Worm (Caenorhabditis elegans) whole organism, early embryonic: Measurements from ENCODE around the gene F55A11.4.

Source experiments
- B0310.2 ChIP-seq: sonication (generic microtip); optimal IDR thresholded peaks from 2 replicates; lab custom pipeline; 2016; ENCODE audit warnings: mild to moderate bottlenecking, missing genetic modification characterization, missing compliant biosample characterization
- F13C5.2 ChIP-seq: sonication (generic microtip); optimal IDR thresholded peaks from 2 replicates; lab custom pipeline; 2017; ENCODE audit warnings: mild to moderate bottlenecking, missing genetic modification characterization, inconsistent platforms, missing compliant biosample characterization
- aly-1 ChIP-seq: sonication (generic microtip); optimal IDR thresholded peaks from 2 replicates; lab custom pipeline; 2016; ENCODE audit warnings: missing genetic modification characterization, missing compliant biosample characterization
- ama-1 ChIP-seq: fragments of 150-350 bp; optimal IDR thresholded peaks from 2 replicates; lab custom pipeline; 2014
- ceh-13 ChIP-seq: fragments of 200-800 bp; sonication (Bioruptor generic); optimal IDR thresholded peaks from 2 replicates; lab custom pipeline; 2018; ENCODE audit warnings: mild to moderate bottlenecking, missing genetic modification characterization, missing compliant biosample characterization
- ceh-36 ChIP-seq: sonication (generic microtip); optimal IDR thresholded peaks from 2 replicates; lab custom pipeline; 2016; ENCODE audit warnings: missing genetic modification characterization, inconsistent platforms, missing compliant biosample characterization
- ets-7 ChIP-seq: sonication (generic microtip); optimal IDR thresholded peaks from 2 replicates; lab custom pipeline; 2016; ENCODE audit warnings: missing genotype, missing genetic modification characterization, missing compliant biosample characterization
- flt-1 ChIP-seq: fragments of 200-800 bp; sonication (Bioruptor generic); IDR thresholded peaks from 2 replicates; pipeline ENCODE4 v1.3.6; 2022; ENCODE audit warnings: missing genetic modification characterization, missing compliant biosample characterization
- hmbx-1 ChIP-seq: sonication (generic microtip); optimal IDR thresholded peaks from 2 replicates; lab custom pipeline; 2016; ENCODE audit warnings: mild to moderate bottlenecking, missing genetic modification characterization, missing compliant biosample characterization
- hmg-4 ChIP-seq: fragments of 200-800 bp; sonication (Bioruptor generic); optimal IDR thresholded peaks from 2 replicates; lab custom pipeline; 2018; ENCODE audit warnings: mild to moderate bottlenecking, missing genetic modification characterization, missing compliant biosample characterization
- hnd-1 ChIP-seq: sonication (generic microtip); optimal IDR thresholded peaks from 2 replicates; lab custom pipeline; 2016; ENCODE audit warnings: missing genetic modification characterization, missing compliant biosample characterization
- pes-1 ChIP-seq: fragments of 200-800 bp; sonication (Bioruptor generic); IDR thresholded peaks from 2 replicates; pipeline ENCODE4 v1.3.6; 2022; ENCODE audit warnings: missing genetic modification reagents, missing genetic modification characterization, missing compliant biosample characterization
- scrt-1 ChIP-seq: fragments of 200-800 bp; sonication (Bioruptor generic); IDR thresholded peaks from 2 replicates; pipeline ENCODE4 v1.3.6; 2022; ENCODE audit warnings: missing genetic modification characterization, missing compliant biosample characterization
- sea-1 ChIP-seq: fragments of 200-800 bp; sonication (Bioruptor generic); conservative IDR thresholded peaks from 2 replicates; pipeline ENCODE4 v1.3.6; 2022; ENCODE audit warnings: missing genetic modification characterization, missing compliant biosample characterization
- tbx-11 ChIP-seq: fragments of 200-800 bp; sonication (Bioruptor generic); IDR thresholded peaks from 2 replicates; pipeline ENCODE4 v1.3.6; 2022; ENCODE audit warnings: missing genetic modification characterization, missing compliant biosample characterization
- tbx-37 ChIP-seq: fragments of 200-800 bp; sonication (Bioruptor generic); conservative IDR thresholded peaks from 2 replicates; pipeline ENCODE4 v1.3.6; 2022; ENCODE audit warnings: missing genetic modification reagents, missing genetic modification characterization, missing compliant biosample characterization
- tra-4 ChIP-seq: sonication (generic microtip); optimal IDR thresholded peaks from 2 replicates; lab custom pipeline; 2017; ENCODE audit warnings: missing genetic modification characterization, missing compliant biosample characterization

Gene F55A11.4

DNA sequence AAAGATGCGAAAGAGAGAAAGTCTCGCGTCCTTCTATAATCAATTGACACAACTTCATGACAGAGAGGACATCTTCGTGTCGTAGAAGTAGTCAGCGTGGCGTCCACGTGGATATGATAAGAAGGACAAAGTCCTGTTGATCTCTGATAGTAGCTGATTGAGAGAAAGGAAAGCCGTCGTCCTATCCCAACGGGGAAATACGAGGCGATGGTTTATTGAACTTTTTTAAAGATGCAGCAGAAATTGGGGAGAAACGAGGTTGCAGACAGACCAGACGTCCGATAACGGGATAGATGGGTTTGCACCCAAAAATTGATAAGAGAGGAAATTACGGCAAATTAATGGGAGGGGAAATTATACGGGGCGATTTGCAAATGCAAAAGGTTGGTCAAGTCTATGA is 32.2 kb downstream of the F55A11.4 start:
- no peak for TF ChIP-seq ceh-13 (GFP tag; lab: Kevin White, UChicago)
- no peak for TF ChIP-seq aly-1 (tag; lab: Kevin White, UChicago)
- no peak for TF ChIP-seq B0310.2 (tag; lab: Kevin White, UChicago)
- TF ChIP-seq ets-7 (tag; lab: Kevin White, UChicago), result no peak
- no peak for TF ChIP-seq tbx-37
- TF ChIP-seq scrt-1, result no peak

DNA sequence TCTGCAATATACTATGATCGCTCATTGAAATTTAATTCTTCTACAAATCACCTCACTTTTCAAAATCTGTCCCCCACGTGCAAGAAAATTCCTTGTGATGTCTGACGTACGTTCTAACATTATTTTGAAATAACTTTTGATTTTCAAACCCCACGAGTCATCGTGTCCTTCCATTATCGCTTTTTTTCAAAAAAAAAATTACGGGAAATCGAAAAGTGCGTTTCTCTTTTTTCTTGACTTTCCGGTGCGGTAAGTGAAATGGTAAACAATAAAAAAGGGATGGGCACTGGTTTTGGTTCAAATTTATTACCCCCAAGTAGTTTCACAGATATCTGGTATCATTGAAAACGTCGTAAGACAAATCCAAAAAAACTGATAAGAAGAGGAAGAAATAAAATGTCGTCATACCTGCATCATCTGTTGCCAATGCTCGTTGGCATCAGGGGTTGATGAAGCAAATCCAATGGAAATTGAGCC is 33.3 kb downstream of the F55A11.4 start:
- no peak for TF ChIP-seq F13C5.2 (tag; lab: Kevin White, UChicago)
- TF ChIP-seq ama-1, result no peak
- TF ChIP-seq B0310.2 (tag; lab: Kevin White, UChicago), result no peak
- TF ChIP-seq tra-4 (tag; lab: Kevin White, UChicago), result no peak
- no peak for TF ChIP-seq pes-1 (GFP tag; lab: Robert Waterston, UW)

DNA sequence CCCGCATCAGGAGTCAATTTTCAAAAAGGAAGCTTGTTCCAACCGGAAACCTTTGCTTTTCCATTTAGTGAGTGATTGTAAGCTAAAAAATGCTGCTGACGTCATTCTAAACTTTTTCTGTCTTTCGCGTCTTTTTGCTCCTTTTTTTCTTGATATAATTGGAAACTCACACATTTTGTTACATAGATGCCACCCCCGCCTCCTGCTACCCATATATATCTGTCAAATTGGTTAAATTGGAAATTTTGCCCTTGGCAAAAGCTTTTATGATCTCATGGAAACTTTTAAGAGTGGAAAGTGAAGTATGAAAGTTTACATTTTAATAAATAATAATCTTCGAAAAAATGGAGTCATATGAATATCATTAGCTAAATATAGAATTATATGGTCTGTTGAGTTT is 39.7 kb downstream of the F55A11.4 start:
- TF ChIP-seq tbx-37 (no peak), hmbx-1 (no peak), ceh-13 (GFP tag; lab: Kevin White, UChicago) (no peak), hmg-4 (GFP tag; lab: Kevin White, UChicago) (no peak), ceh-36 (tag; lab: Kevin White, UChicago) (no peak), ets-7 (tag; lab: Kevin White, UChicago) (no peak), tra-4 (tag; lab: Kevin White, UChicago) (no peak), aly-1 (tag; lab: Kevin White, UChicago) (no peak), B0310.2 (tag; lab: Kevin White, UChicago) (no peak), pes-1 (GFP tag; lab: Robert Waterston, UW) (no peak), hnd-1 (tag; lab: Kevin White, UChicago) (no peak), F13C5.2 (tag; lab: Kevin White, UChicago) (no peak), flt-1 (GFP tag; lab: Robert Waterston, UW) (no peak), ama-1 (no peak), sea-1 (GFP tag; lab: Robert Waterston, UW) (no peak), tbx-11 (GFP tag; lab: Robert Waterston, UW) (no peak), scrt-1 (no peak)

DNA sequence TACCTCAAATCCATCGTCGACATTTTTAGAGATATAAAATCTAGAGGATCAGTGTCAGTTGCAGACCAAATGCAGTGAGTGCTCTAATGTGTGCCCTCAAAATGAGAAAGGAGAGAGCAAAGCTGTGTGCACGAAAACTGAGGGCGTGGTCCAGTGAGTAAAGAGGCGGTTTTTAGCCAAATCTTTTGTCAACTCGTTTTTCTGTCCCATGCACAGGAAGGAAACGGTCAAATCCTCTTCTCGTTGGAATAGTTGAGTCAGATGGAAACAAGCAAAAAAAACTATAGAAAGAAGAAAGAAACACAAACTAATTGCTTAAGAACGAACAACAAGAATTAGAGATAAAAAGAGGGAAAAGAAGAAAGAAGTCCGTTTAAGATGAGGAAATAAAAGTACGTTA is 41.7 kb downstream of the F55A11.4 start, which contains the start of gene D2023.3:
Gene D2023.3 (minus strand): TSS at position 101 of the 400 bp plus-strand sequence.
- no peak for TF ChIP-seq tra-4 (tag; lab: Kevin White, UChicago)
- no peak for TF ChIP-seq aly-1 (tag; lab: Kevin White, UChicago)
- no peak for TF ChIP-seq ceh-13 (GFP tag; lab: Kevin White, UChicago)
- no peak for TF ChIP-seq hmbx-1
- no peak for TF ChIP-seq hmg-4 (GFP tag; lab: Kevin White, UChicago)
- no peak for TF ChIP-seq ceh-36 (tag; lab: Kevin White, UChicago)
- TF ChIP-seq tbx-37, result no peak
- TF ChIP-seq flt-1 (GFP tag; lab: Robert Waterston, UW), result no peak
- TF ChIP-seq tbx-11 (GFP tag; lab: Robert Waterston, UW), result no peak
- no peak for TF ChIP-seq pes-1 (GFP tag; lab: Robert Waterston, UW)

DNA sequence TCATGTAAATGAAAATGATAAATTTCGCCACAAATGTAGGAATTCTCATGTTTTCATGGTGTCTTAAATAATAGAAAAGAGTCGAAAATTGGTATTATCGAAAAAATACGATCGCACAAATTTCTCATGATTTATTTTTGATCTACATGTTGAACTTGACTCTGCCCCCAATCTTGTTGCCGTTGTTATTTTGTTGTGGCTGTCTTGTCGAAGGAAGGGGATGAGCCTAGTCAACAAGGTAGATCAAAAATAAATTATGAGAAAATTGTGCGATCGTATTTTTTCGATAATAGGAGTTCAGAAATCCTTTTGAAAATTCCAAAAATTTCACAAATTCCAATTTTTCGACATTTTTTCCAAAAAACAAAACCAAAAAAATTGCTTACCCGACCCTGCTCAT is 45.3 kb downstream of the F55A11.4 start:
- no peak for TF ChIP-seq hmg-4 (GFP tag; lab: Kevin White, UChicago)
- TF ChIP-seq ceh-13 (GFP tag; lab: Kevin White, UChicago), result no peak
- no peak for TF ChIP-seq ets-7 (tag; lab: Kevin White, UChicago)

DNA sequence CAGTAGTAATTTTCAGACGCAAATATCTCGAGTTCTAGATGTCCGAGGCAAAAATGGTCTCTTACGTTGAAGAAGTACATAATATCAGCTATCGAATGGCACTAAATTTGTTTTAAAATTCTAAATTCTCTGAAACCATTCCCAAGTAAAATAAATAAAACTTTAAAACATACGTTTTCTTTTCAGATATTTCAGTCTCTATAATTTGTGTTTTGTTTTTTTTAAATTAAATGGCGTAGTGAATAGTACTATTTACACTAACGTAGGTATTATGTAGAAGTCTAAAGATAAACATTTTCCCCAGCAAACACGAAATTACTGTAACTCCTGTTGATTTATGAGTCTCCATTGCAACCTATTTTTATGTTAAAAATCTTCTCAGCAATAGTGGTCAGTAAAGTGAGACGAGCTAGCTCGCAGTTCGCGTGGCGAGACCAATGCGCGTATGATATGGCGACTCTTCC is 47.0 kb downstream of the F55A11.4 start:
- TF ChIP-seq aly-1 (tag; lab: Kevin White, UChicago) (no peak), hnd-1 (tag; lab: Kevin White, UChicago) (no peak), ets-7 (tag; lab: Kevin White, UChicago) (no peak), hmg-4 (GFP tag; lab: Kevin White, UChicago) (no peak), tra-4 (tag; lab: Kevin White, UChicago) (no peak), ceh-36 (tag; lab: Kevin White, UChicago) (no peak), tbx-37 (no peak), F13C5.2 (tag; lab: Kevin White, UChicago) (no peak), sea-1 (GFP tag; lab: Robert Waterston, UW) (no peak), tbx-11 (GFP tag; lab: Robert Waterston, UW) (no peak), scrt-1 (no peak), ama-1 (no peak), hmbx-1 (no peak), flt-1 (GFP tag; lab: Robert Waterston, UW) (no peak), ceh-13 (GFP tag; lab: Kevin White, UChicago) (no peak), pes-1 (GFP tag; lab: Robert Waterston, UW) (no peak), B0310.2 (tag; lab: Kevin White, UChicago) (no peak)

DNA sequence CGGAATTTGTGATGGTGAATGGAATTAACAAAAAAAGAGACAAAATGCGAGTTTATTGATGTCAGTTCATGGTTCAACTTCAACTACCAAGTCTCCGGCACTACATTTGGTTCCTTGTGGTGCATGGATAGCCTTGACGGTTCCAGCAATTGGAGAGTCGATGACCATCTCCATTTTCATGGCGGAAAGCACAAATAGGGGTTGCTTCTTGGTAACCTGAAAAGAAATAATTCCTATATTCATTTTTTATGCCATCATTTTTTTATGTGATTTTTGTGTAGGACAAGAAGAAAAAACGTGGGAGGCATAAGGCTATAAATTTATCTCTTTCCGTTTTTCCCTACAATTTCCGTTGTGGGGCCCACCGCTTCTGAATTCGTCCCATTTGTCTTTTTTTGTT is 47.8 kb downstream of the F55A11.4 start:
- TF ChIP-seq aly-1 (tag; lab: Kevin White, UChicago) (no peak), ceh-36 (tag; lab: Kevin White, UChicago) (no peak), pes-1 (GFP tag; lab: Robert Waterston, UW) (no peak), tbx-37 (no peak), ama-1 (no peak), B0310.2 (tag; lab: Kevin White, UChicago) (no peak), F13C5.2 (tag; lab: Kevin White, UChicago) (no peak), ceh-13 (GFP tag; lab: Kevin White, UChicago) (no peak), flt-1 (GFP tag; lab: Robert Waterston, UW) (no peak), tra-4 (tag; lab: Kevin White, UChicago) (no peak), scrt-1 (no peak), hmbx-1 (no peak), tbx-11 (GFP tag; lab: Robert Waterston, UW) (no peak), hmg-4 (GFP tag; lab: Kevin White, UChicago) (no peak), hnd-1 (tag; lab: Kevin White, UChicago) (no peak)
